Worm (Caenorhabditis elegans): ENCODE measurements around the gene moc-3.

DNA sequence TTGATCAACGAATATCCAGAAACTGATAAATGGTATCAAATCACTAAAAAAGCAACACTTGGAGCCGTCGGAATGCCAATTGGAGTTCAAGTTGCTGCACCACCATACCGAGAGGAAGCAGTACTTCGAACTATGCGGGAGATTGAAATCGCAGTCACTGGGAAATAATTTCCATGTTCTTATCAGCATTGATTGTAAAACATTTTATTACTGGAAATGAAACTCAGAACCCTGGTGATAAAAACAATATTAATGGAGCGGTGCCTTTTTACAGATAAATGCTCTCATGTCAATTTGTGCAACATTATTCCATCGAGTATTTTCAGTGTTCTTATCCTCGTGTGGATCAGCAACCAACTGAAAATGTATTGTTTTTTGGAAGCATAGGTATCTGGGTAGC is 31.4 kb downstream of the moc-3 start:
- no peak for TF ChIP-seq ama-1 (optimal IDR thresholded peaks at IDR 0.05)
- TF ChIP-seq ceh-13 (GFP tag; optimal IDR thresholded peaks at IDR 0.05), result no peak
- no peak for TF ChIP-seq flt-1 (GFP tag; IDR thresholded peaks at IDR 0.05)
- TF ChIP-seq B0310.2 (tag; optimal IDR thresholded peaks at IDR 0.05), result no peak
- no peak for TF ChIP-seq tra-4 (tag; optimal IDR thresholded peaks at IDR 0.05)
- TF ChIP-seq tbx-37 (GFP tag; conservative IDR thresholded peaks at IDR 0.05), result no peak
- TF ChIP-seq hmbx-1 (tag; optimal IDR thresholded peaks at IDR 0.05), result no peak
